Worm (Caenorhabditis elegans) whole organism, late embryonic: Measurements from ENCODE around the gene Y32H12A.8.

ENCODE experiments used
- ceh-6 ChIP-seq: fragments of 200-800 bp; sonication (Bioruptor generic); optimal IDR thresholded peaks from 2 replicates; lab custom pipeline; 2018; ENCODE audit warnings: mild to moderate bottlenecking, missing genetic modification characterization, missing compliant biosample characterization
- ref-2 ChIP-seq: sonication (generic microtip); optimal IDR thresholded peaks from 2 replicates; lab custom pipeline; 2016; ENCODE audit warnings: missing genetic modification characterization, missing compliant biosample characterization

DNA sequence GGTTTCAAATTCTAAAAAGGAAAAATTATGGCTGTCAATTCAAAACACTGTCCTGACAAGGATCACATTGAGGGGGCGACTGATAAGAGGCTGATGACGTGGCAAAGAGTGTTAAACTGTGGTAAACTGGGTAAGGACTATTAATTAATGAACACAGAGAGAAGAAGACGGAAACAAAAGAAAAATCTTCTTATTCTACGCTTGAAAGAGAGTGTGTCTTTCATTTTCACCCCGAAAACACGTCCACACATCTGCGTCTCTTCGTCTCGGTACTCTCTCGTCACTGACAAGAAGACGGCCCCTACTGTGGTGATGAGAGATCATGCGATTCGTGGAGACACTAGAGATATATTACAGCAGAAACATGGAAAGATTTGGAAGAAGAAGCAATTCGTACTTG is 15.6 kb upstream of the Y32H12A.8 start:
- no peak for TF ChIP-seq ref-2 (tag; lab: Kevin White, UChicago)
- TF ChIP-seq ceh-6: no peak
